Fruit fly (Drosophila melanogaster) whole organism, pupa: ENCODE data around the gene neo.

ENCODE experiments used
- CG12605 ChIP-seq: fragments of 200-800 bp; sonication (Bioruptor generic); IDR thresholded peaks from 2 replicates; pipeline ENCODE4 v1.3.6; 2022; ENCODE audit warnings: missing biosample characterization, missing genetic modification characterization
- CG4496 ChIP-seq: fragments of 200-800 bp; sonication (Bioruptor generic); IDR thresholded peaks from 3 replicates; pipeline ENCODE4 v1.3.6; 2022; ENCODE audit warnings: missing biosample characterization, missing genetic modification characterization
- Ets98B ChIP-seq: fragments of 200-800 bp; sonication (Bioruptor generic); IDR thresholded peaks from 2 replicates; pipeline ENCODE4 v1.3.6; 2022; ENCODE audit warnings: missing biosample characterization, missing genetic modification characterization
- Pif1A ChIP-seq: fragments of 200-800 bp; sonication (Bioruptor generic); optimal IDR thresholded peaks from 3 replicates; lab custom pipeline; 2016; ENCODE audit warnings: missing biosample characterization, missing genetic modification characterization
- fd96Ca ChIP-seq: fragments of 200-800 bp; sonication (Bioruptor generic); IDR thresholded peaks from 3 replicates; pipeline ENCODE4 v1.3.6; 2022; ENCODE audit warnings: missing biosample characterization, missing genetic modification characterization

dm6 chr3R:29771645-29772089 is 47.3 kb upstream of the neo start:
- TF ChIP-seq CG12605 (GFP tag; lab: Robert Waterston, UW) (peak; percentile 49), Ets98B (no peak; the same call in 1 of the 2 replicates), fd96Ca (0 out of 3 replicates have a peak, but pooled peaks have one; percentile 37), Pif1A (no peak), CG4496 (GFP tag; lab: Robert Waterston, UW) (no peak)
